Fruit fly (Drosophila melanogaster): ENCODE data around the gene Mrp4.

The Mrp4 gene

dm6 chr3R:11619709-11620409 is 50.8 kb downstream of the Mrp4 start, which contains the start of the genes Jupiter and CG14710 (continued):
- peak; percentile 83 for TF ChIP-seq shn (GFP tag; optimal IDR thresholded peaks at IDR 0.05)
- no peak for TF ChIP-seq CG42726 (GFP tag; IDR thresholded peaks at IDR 0.05; ENCODE audit: partially characterized antibody)
- TF ChIP-seq Bdp1 (GFP tag; optimal IDR thresholded peaks at IDR 0.05) = peak; percentile 11
- no peak for TF ChIP-seq tll (GFP tag; optimal IDR thresholded peaks at IDR 0.05)
- no peak for TF ChIP-seq inv (GFP tag; IDR thresholded peaks at IDR 0.05; ENCODE audit: partially characterized antibody)
- no peak for TF ChIP-seq CG4730 (GFP tag; IDR thresholded peaks at IDR 0.05)
- no peak for TF ChIP-seq CG6654 (GFP tag; optimal IDR thresholded peaks at IDR 0.05)
- TF ChIP-seq lmd (GFP tag; IDR thresholded peaks at IDR 0.05) = peak; percentile 63; the same call in 1 of the 2 replicates
- peak; percentile 84 for TF ChIP-seq Sry-β (GFP tag; optimal IDR thresholded peaks at IDR 0.05)
- 0 out of 2 replicates have a peak, but pooled peaks have one; percentile 31 for TF ChIP-seq CG31441 (GFP tag; IDR thresholded peaks at IDR 0.05)
- TF ChIP-seq cwo (GFP tag; optimal IDR thresholded peaks at IDR 0.05) = no peak
- TF ChIP-seq sens (GFP tag) = peak; percentile 97
- peak; percentile 44 for TF ChIP-seq da (GFP tag; optimal IDR thresholded peaks at IDR 0.05)
- TF ChIP-seq dmrt11E (tag; optimal IDR thresholded peaks at IDR 0.05) = peak; percentile 53
- 0 out of 2 replicates have a peak, but pooled peaks have one; percentile 36 for TF ChIP-seq sens-2 (GFP tag; IDR thresholded peaks at IDR 0.05)
- TF ChIP-seq bcd (GFP tag; optimal IDR thresholded peaks at IDR 0.05) = peak; percentile 70
- peak; percentile 50; the same call in 1 of the 2 replicates for TF ChIP-seq al (GFP tag; IDR thresholded peaks at IDR 0.05)
- peak; percentile 57 for TF ChIP-seq CG10366 (GFP tag; IDR thresholded peaks at IDR 0.05)
- peak; percentile 5; the same call in 1 of the 2 replicates for TF ChIP-seq Drgx (GFP tag; IDR thresholded peaks at IDR 0.05)
- TF ChIP-seq zf30C (GFP tag; optimal IDR thresholded peaks at IDR 0.05) = peak; percentile 13
- TF ChIP-seq CG3407 (GFP tag; optimal IDR thresholded peaks at IDR 0.05) = no peak
- TF ChIP-seq tin (GFP tag; optimal IDR thresholded peaks at IDR 0.05) = peak; percentile 79
- peak; percentile 36 for TF ChIP-seq CG16815 (GFP tag; optimal IDR thresholded peaks at IDR 0.05)
- peak; percentile 38; the same call in 1 of the 2 replicates for TF ChIP-seq CG1024 (GFP tag; IDR thresholded peaks at IDR 0.05)
- TF ChIP-seq Neu2 (GFP tag; optimal IDR thresholded peaks at IDR 0.05; ENCODE audit: borderline replicate concordance) = no peak
- no peak for TF ChIP-seq yki (optimal IDR thresholded peaks at IDR 0.05)
- peak; percentile 92 for TF ChIP-seq CG12659 (GFP tag; optimal IDR thresholded peaks at IDR 0.05)
- TF ChIP-seq crol (GFP tag; IDR thresholded peaks at IDR 0.05) = no peak
- no peak for TF ChIP-seq Sox100B (GFP tag; optimal IDR thresholded peaks at IDR 0.05)
- TF ChIP-seq sim (GFP tag; IDR thresholded peaks at IDR 0.05) = no peak
- peak; percentile 47; the same call in 1 of the 3 replicates for TF ChIP-seq knrl (GFP tag; IDR thresholded peaks at IDR 0.05; ENCODE audit: partially characterized antibody)
- TF ChIP-seq disco-r (GFP tag; optimal IDR thresholded peaks at IDR 0.05) = peak; percentile 37
- TF ChIP-seq Max (GFP tag; optimal IDR thresholded peaks at IDR 0.05) = peak; percentile 67
- peak; percentile 66; the same call in 2 of the 3 replicates for TF ChIP-seq H15 (GFP tag; IDR thresholded peaks at IDR 0.05)
- no peak for TF ChIP-seq dati (GFP tag; IDR thresholded peaks at IDR 0.05)
- TF ChIP-seq h (optimal IDR thresholded peaks at IDR 0.05) = no peak
- TF ChIP-seq sna (GFP tag; IDR thresholded peaks at IDR 0.05; ENCODE audit: partially characterized antibody) = no peak
- peak; percentile 31 for TF ChIP-seq CG10147 (GFP tag; optimal IDR thresholded peaks at IDR 0.05)
- TF ChIP-seq PHDP (tag; optimal IDR thresholded peaks at IDR 0.05) = peak; percentile 49
- no peak for TF ChIP-seq CG1529 (GFP tag; optimal IDR thresholded peaks at IDR 0.05)
- TF ChIP-seq CG14441 (GFP tag; IDR thresholded peaks at IDR 0.05) = peak; percentile 66
- TF ChIP-seq Taf1 (GFP tag; IDR thresholded peaks at IDR 0.05) = no peak
- TF ChIP-seq CG10209 (GFP tag; optimal IDR thresholded peaks at IDR 0.05) = peak; percentile 46
- peak; percentile 12 for TF ChIP-seq Oli (tag; optimal IDR thresholded peaks at IDR 0.05)
- TF ChIP-seq amos (GFP tag; IDR thresholded peaks at IDR 0.05; ENCODE audit: partially characterized antibody) = peak; percentile 23; the same call in 1 of the 2 replicates
- no peak; the same call in 1 of the 2 replicates for TF ChIP-seq Bgb (GFP tag; IDR thresholded peaks at IDR 0.05; ENCODE audit: partially characterized antibody)
- peak; percentile 86 for TF ChIP-seq CG3847 (GFP tag; IDR thresholded peaks at IDR 0.05)
- TF ChIP-seq CG2678 (tag; optimal IDR thresholded peaks at IDR 0.05) = peak; percentile 59
- TF ChIP-seq CG1603 (tag; optimal IDR thresholded peaks at IDR 0.05) = peak; percentile 77
